Worm (Caenorhabditis elegans) whole organism, young adult: ENCODE measurements around the gene ccdc-47.
A peak's percentile ranks its signal among the peaks of the same experiment; 100 is the strongest.

Experiments
- C06A6.2 ChIP-seq: fragments of 200-800 bp; sonication (Bioruptor generic); conservative IDR thresholded peaks from 2 replicates; pipeline ENCODE4 v1.3.6; 2022; ENCODE audit warnings: missing genetic modification characterization, missing compliant biosample characterization
- F49E8.2 ChIP-seq: sonication (generic microtip); optimal IDR thresholded peaks from 3 replicates; lab custom pipeline; 2017; ENCODE audit warnings: missing genetic modification characterization, mild to moderate bottlenecking, missing compliant biosample characterization, antibody characterized with exemption, moderate library complexity; ENCODE audit not compliant: insufficient read depth
- F52B5.7 ChIP-seq: sonication (generic microtip); optimal IDR thresholded peaks from 2 replicates; lab custom pipeline; 2016; ENCODE audit warnings: mild to moderate bottlenecking, missing genetic modification characterization, missing compliant biosample characterization
- F57C9.4 ChIP-seq: sonication (generic microtip); optimal IDR thresholded peaks from 2 replicates; lab custom pipeline; 2017; ENCODE audit warnings: mild to moderate bottlenecking, missing genetic modification characterization, missing compliant biosample characterization
- K11D2.4 ChIP-seq: fragments of 200-800 bp; sonication (Bioruptor generic); IDR thresholded peaks from 2 replicates; pipeline ENCODE4 v1.3.6; 2022; ENCODE audit warnings: missing genetic modification reagents, missing genetic modification characterization, missing compliant biosample characterization
- K12H6.12 ChIP-seq: fragments of 200-800 bp; sonication (Bioruptor generic); optimal IDR thresholded peaks from 2 replicates; lab custom pipeline; 2018; ENCODE audit warnings: mild to moderate bottlenecking, missing genetic modification characterization, missing compliant biosample characterization
- Y53G8AR.9 ChIP-seq: fragments of 200-800 bp; sonication (Bioruptor generic); conservative IDR thresholded peaks from 2 replicates; pipeline ENCODE4 v1.3.6; 2022; ENCODE audit warnings: missing genetic modification reagents, missing genetic modification characterization, missing compliant biosample characterization
- Y56A3A.18 ChIP-seq: fragments of 200-800 bp; sonication (Bioruptor generic); IDR thresholded peaks from 2 replicates; pipeline ENCODE4 v1.3.6; 2022; ENCODE audit warnings: missing genetic modification reagents, missing genetic modification characterization, missing compliant biosample characterization
- ama-1 ChIP-seq, 3 experiments: fragments of 150-350 bp in 1 of 3; sonication (generic microtip) in 2 of 3; optimal IDR thresholded peaks; 2 replicates each; lab custom pipeline; 2014 to 2018; ENCODE audit warnings: missing biosample characterization in 2 of 3, missing genetic modification characterization in 2 of 3, missing genetic modification reagents in 2 of 3
- attf-5 ChIP-seq: fragments of 200-800 bp; sonication (Bioruptor generic); optimal IDR thresholded peaks from 2 replicates; lab custom pipeline; 2018; ENCODE audit warnings: mild to moderate bottlenecking, missing genetic modification characterization, missing compliant biosample characterization
- bed-2 ChIP-seq: fragments of 200-800 bp; sonication (Bioruptor generic); IDR thresholded peaks from 2 replicates; pipeline ENCODE4 v1.3.6; 2022; ENCODE audit warnings: missing genetic modification reagents, missing genetic modification characterization, missing compliant biosample characterization
- cebp-1 ChIP-seq, 2 experiments: fragments of 200-800 bp in 1 of 2; sonication (Bioruptor generic) in 1 of 2; sonication (generic microtip) in 1 of 2; IDR thresholded peaks in 1 of 2; optimal IDR thresholded peaks in 1 of 2; 2 replicates each; pipeline versions ENCODE4 v1.3.6 to Lab custom; 2017 to 2022; ENCODE audit warnings: missing compliant biosample characterization in 2 of 2, missing genetic modification characterization in 2 of 2, mild to moderate bottlenecking in 1 of 2, missing genetic modification reagents in 1 of 2, moderate library complexity in 1 of 2
- ceh-58 ChIP-seq: fragments of 200-800 bp; sonication (Bioruptor generic); IDR thresholded peaks from 2 replicates; pipeline ENCODE4 v1.3.6; 2022; ENCODE audit warnings: missing genetic modification characterization, missing compliant biosample characterization
- ceh-79 ChIP-seq: sonication (generic microtip); optimal IDR thresholded peaks from 2 replicates; lab custom pipeline; 2017; ENCODE audit warnings: mild to moderate bottlenecking, missing genetic modification characterization, missing compliant biosample characterization
- egl-18 ChIP-seq: fragments of 200-800 bp; sonication (Bioruptor generic); IDR thresholded peaks from 2 replicates; pipeline ENCODE4 v1.3.6; 2022; ENCODE audit warnings: missing genetic modification reagents, missing genetic modification characterization, missing compliant biosample characterization
- ets-4 ChIP-seq: fragments of 200-800 bp; sonication (Bioruptor generic); optimal IDR thresholded peaks from 2 replicates; lab custom pipeline; 2018; ENCODE audit warnings: mild to moderate bottlenecking, missing genetic modification characterization, missing compliant biosample characterization
- fkh-3 ChIP-seq: sonication (generic microtip); optimal IDR thresholded peaks from 2 replicates; lab custom pipeline; 2016; ENCODE audit warnings: mild to moderate bottlenecking, missing genetic modification characterization, missing compliant biosample characterization
- him-1 ChIP-seq: sonication (generic microtip); optimal IDR thresholded peaks from 2 replicates; lab custom pipeline; 2016; ENCODE audit warnings: missing genotype, missing genetic modification reagents, missing genetic modification characterization, missing compliant biosample characterization
- hlh-26 ChIP-seq: fragments of 200-800 bp; sonication (Bioruptor generic); conservative IDR thresholded peaks from 2 replicates; pipeline ENCODE4 v1.3.6; 2022; ENCODE audit warnings: missing genetic modification reagents, missing genetic modification characterization, missing compliant biosample characterization
- hmg-1.2 ChIP-seq: fragments of 200-800 bp; sonication (Bioruptor generic); IDR thresholded peaks from 2 replicates; pipeline ENCODE4 v1.3.6; 2022; ENCODE audit warnings: missing genetic modification reagents, missing genetic modification characterization, missing compliant biosample characterization
- hrde-1 ChIP-seq: sonication (generic microtip); optimal IDR thresholded peaks from 2 replicates; lab custom pipeline; 2016; ENCODE audit warnings: missing genetic modification characterization, mild to moderate bottlenecking, missing compliant biosample characterization, moderate library complexity, missing genotype, missing genetic modification reagents, borderline replicate concordance
- lin-40 ChIP-seq: sonication (generic microtip); optimal IDR thresholded peaks from 2 replicates; lab custom pipeline; 2016; ENCODE audit warnings: missing genetic modification characterization, mild to moderate bottlenecking, missing compliant biosample characterization, missing genotype, missing genetic modification reagents
- lsy-27 ChIP-seq: sonication (generic microtip); optimal IDR thresholded peaks from 2 replicates; lab custom pipeline; 2017; ENCODE audit warnings: missing genetic modification characterization, mild to moderate bottlenecking, missing compliant biosample characterization, antibody characterized with exemption, missing genotype, borderline replicate concordance; ENCODE audit not compliant: insufficient read depth
- madf-8 ChIP-seq: fragments of 200-800 bp; sonication (Bioruptor generic); conservative IDR thresholded peaks from 2 replicates; pipeline ENCODE4 v1.3.6; 2022; ENCODE audit warnings: missing genetic modification reagents, missing genetic modification characterization, missing compliant biosample characterization
- nfyb-1 ChIP-seq: fragments of 200-800 bp; sonication (Bioruptor generic); IDR thresholded peaks from 2 replicates; pipeline ENCODE4 v1.3.6; 2022; ENCODE audit warnings: missing genetic modification reagents, missing genetic modification characterization, missing compliant biosample characterization
- nhr-179 ChIP-seq: sonication (generic microtip); optimal IDR thresholded peaks from 2 replicates; lab custom pipeline; 2016; ENCODE audit warnings: mild to moderate bottlenecking, missing genetic modification characterization, missing compliant biosample characterization
- nhr-27 ChIP-seq: fragments of 200-800 bp; sonication (Bioruptor generic); optimal IDR thresholded peaks from 2 replicates; lab custom pipeline; 2018; ENCODE audit warnings: mild to moderate bottlenecking, missing genetic modification characterization, moderate library complexity, missing compliant biosample characterization
- pha-4 ChIP-seq: fragments of 150-350 bp; sonication (generic microtip); optimal IDR thresholded peaks from 2 replicates; lab custom pipeline; 2014; ENCODE audit warnings: missing biosample characterization, missing genetic modification reagents, missing genetic modification characterization
- rpc-1 ChIP-seq, 2 experiments: fragments of 150-350 bp in 1 of 2; sonication (generic microtip) in 1 of 2; optimal IDR thresholded peaks; 2 replicates each; lab custom pipeline; 2014 to 2018; ENCODE audit warnings: missing biosample characterization in 1 of 2, missing genetic modification characterization in 1 of 2, missing genetic modification reagents in 1 of 2, missing genotype in 1 of 2
- sdz-38 ChIP-seq: sonication (generic microtip); optimal IDR thresholded peaks from 2 replicates; lab custom pipeline; 2016; ENCODE audit warnings: missing genotype, missing genetic modification characterization, missing compliant biosample characterization
- snpc-1.1 ChIP-seq: sonication (generic microtip); optimal IDR thresholded peaks from 2 replicates; lab custom pipeline; 2017; ENCODE audit warnings: missing genetic modification characterization, mild to moderate bottlenecking, missing compliant biosample characterization, antibody characterized with exemption, moderate library complexity, missing genotype, missing genetic modification reagents; ENCODE audit not compliant: insufficient read depth
- snpc-4 ChIP-seq, 5 experiments: fragments of 150-350 bp in 1 of 5; sonication (generic microtip) in 4 of 5; optimal IDR thresholded peaks; 2 replicates each; lab custom pipeline; 2014 to 2018; ENCODE audit warnings: missing genetic modification characterization in 5 of 5, missing biosample characterization in 3 of 5, antibody characterized with exemption in 2 of 5, mild to moderate bottlenecking in 2 of 5, missing compliant biosample characterization in 2 of 5, missing genotype in 2 of 5, moderate library complexity in 2 of 5, missing genetic modification reagents in 1 of 5
- somi-1 ChIP-seq: fragments of 200-800 bp; sonication (Bioruptor generic); optimal IDR thresholded peaks from 2 replicates; lab custom pipeline; 2018; ENCODE audit warnings: mild to moderate bottlenecking, missing genetic modification characterization, missing compliant biosample characterization
- tbp1 ChIP-seq: fragments of 200-800 bp; sonication (Bioruptor generic); optimal IDR thresholded peaks from 2 replicates; lab custom pipeline; 2018; ENCODE audit warnings: mild to moderate bottlenecking, missing genetic modification characterization, missing compliant biosample characterization
- zim-3 ChIP-seq: sonication (generic microtip); optimal IDR thresholded peaks from 2 replicates; lab custom pipeline; 2017; ENCODE audit warnings: mild to moderate bottlenecking, missing genetic modification characterization, moderate library complexity, missing compliant biosample characterization
- ztf-3 ChIP-seq: fragments of 200-800 bp; sonication (Bioruptor generic); optimal IDR thresholded peaks from 2 replicates; lab custom pipeline; 2018; ENCODE audit warnings: mild to moderate bottlenecking, missing genetic modification characterization, missing compliant biosample characterization

The ccdc-47 gene

ce11 chrIII:3902588-3903325 is 14.0 kb upstream of the ccdc-47 start (continued):
- TF ChIP-seq ets-4 (GFP tag; lab: Kevin White, UChicago) = no peak
- TF ChIP-seq ceh-79 (tag; lab: Kevin White, UChicago) = peak; percentile 15
- no peak for TF ChIP-seq C06A6.2 (GFP tag; lab: Robert Waterston, UW)
- TF ChIP-seq Y56A3A.18 (GFP tag; lab: Robert Waterston, UW) = peak; percentile 32; the same call in 1 of the 2 replicates
- no peak for TF ChIP-seq bed-2 (GFP tag; lab: Robert Waterston, UW)
- TF ChIP-seq him-1 (tag; lab: Kevin White, UChicago) = peak; percentile 57
- TF ChIP-seq F57C9.4 (tag; lab: Kevin White, UChicago) = no peak
- no peak for TF ChIP-seq zim-3
- TF ChIP-seq egl-18 = no peak
- TF ChIP-seq, all 124 proteins: peak for 20

- TF ChIP-seq madf-8 (GFP tag; lab: Robert Waterston, UW) (no peak), snpc-4 (GFP tag; optimal IDR thresholded peaks at IDR 0.05; lab: Kevin White, UChicago) (peak; percentile 11), snpc-4 (tag; optimal IDR thresholded peaks at IDR 0.05; lab: Kevin White, UChicago) (peak in 2 of 4 experiments; percentile 68 to 71), nhr-27 (tag; lab: Kevin White, UChicago) (no peak), pha-4 (tag; lab: Kevin White, UChicago) (no peak)
- TF ChIP-seq, all 124 proteins: peak for 1
Observed at ce11 chrIII:3906481-3906880, 10.3 kb upstream of the ccdc-47 start.

- TF ChIP-seq lsy-27 (tag; lab: Kevin White, UChicago) = no peak
- no peak for TF ChIP-seq sdz-38 (tag; lab: Kevin White, UChicago)
- TF ChIP-seq K11D2.4 (GFP tag; lab: Robert Waterston, UW) = no peak
- no peak for TF ChIP-seq rpc-1 (optimal IDR thresholded peaks at IDR 0.05; lab: Kevin White, UChicago)
- TF ChIP-seq rpc-1 (tag; optimal IDR thresholded peaks at IDR 0.05; lab: Kevin White, UChicago) = no peak
- no peak for TF ChIP-seq Y53G8AR.9 (GFP tag; lab: Robert Waterston, UW)
- TF ChIP-seq ama-1 (optimal IDR thresholded peaks at IDR 0.05; lab: Kevin White, UChicago) = no peak
- TF ChIP-seq ama-1 (GFP tag; optimal IDR thresholded peaks at IDR 0.05; lab: Kevin White, UChicago) = no peak
- no peak for TF ChIP-seq hlh-26 (GFP tag; lab: Robert Waterston, UW)
- TF ChIP-seq F52B5.7 = no peak
- no peak for TF ChIP-seq snpc-1.1 (tag; lab: Kevin White, UChicago)
- TF ChIP-seq tbp1 (GFP tag; lab: Kevin White, UChicago) = no peak
- no peak for TF ChIP-seq fkh-3 (tag; lab: Kevin White, UChicago)
- no peak for TF ChIP-seq ztf-3 (GFP tag; lab: Kevin White, UChicago)
- TF ChIP-seq F49E8.2 (tag; lab: Kevin White, UChicago) = no peak
- TF ChIP-seq pha-4 (tag; lab: Kevin White, UChicago) = no peak
- TF ChIP-seq hrde-1 (tag; lab: Kevin White, UChicago) = no peak
- no peak for TF ChIP-seq nfyb-1 (GFP tag; lab: Robert Waterston, UW)
- TF ChIP-seq, all 124 proteins: peak for 0
Observed at ce11 chrIII:3907587-3907986, 9.2 kb upstream of the ccdc-47 start, which contains the start of gene mmcm-1. Gene mmcm-1, minus strand, starts transcription at chrIII:3907687.

ce11 chrIII:3908205-3908604 is 8.6 kb upstream of the ccdc-47 start:
- TF ChIP-seq Y53G8AR.9 (GFP tag; lab: Robert Waterston, UW) (0 out of 2 replicates have a peak, but pooled peaks have one; percentile 58), cebp-1 (GFP tag; IDR thresholded peaks at IDR 0.05; lab: Robert Waterston, UW) (no peak), cebp-1 (tag; optimal IDR thresholded peaks at IDR 0.05; lab: Kevin White, UChicago) (peak; percentile 36), ceh-58 (no peak), hmg-1.2 (GFP tag; lab: Robert Waterston, UW) (peak; percentile 54; the same call in 1 of the 2 replicates), attf-5 (GFP tag; lab: Kevin White, UChicago) (peak; percentile 6), lin-40 (tag; lab: Kevin White, UChicago) (peak; percentile 32), somi-1 (GFP tag; lab: Kevin White, UChicago) (peak; percentile 7), K12H6.12 (peak; percentile 2), nhr-179 (tag; lab: Kevin White, UChicago) (no peak)
